Worm (Caenorhabditis elegans) whole organism, L2 larva: ENCODE measurements around the gene ndx-6.

Experiments used
- C34F6.9 ChIP-seq: fragments of 150-350 bp; optimal IDR thresholded peaks from 2 replicates; lab custom pipeline; 2014; ENCODE audit warnings: missing biosample characterization, missing genetic modification characterization
- F13H6.1 ChIP-seq: sonication (generic microtip); optimal IDR thresholded peaks from 2 replicates; lab custom pipeline; 2016; ENCODE audit warnings: missing genetic modification characterization, missing compliant biosample characterization
- R02D3.7 ChIP-seq: fragments of 150-350 bp; optimal IDR thresholded peaks from 2 replicates; lab custom pipeline; 2014; ENCODE audit warnings: missing biosample characterization, missing genetic modification characterization
- Y55F3AM.14 ChIP-seq: fragments of 200-800 bp; sonication (Bioruptor generic); optimal IDR thresholded peaks from 2 replicates; lab custom pipeline; 2018; ENCODE audit warnings: mild to moderate bottlenecking, missing genetic modification characterization, missing compliant biosample characterization
- ZK546.5 ChIP-seq: sonication (generic microtip); optimal IDR thresholded peaks from 2 replicates; lab custom pipeline; 2017; ENCODE audit warnings: missing biosample characterization, missing genetic modification characterization
- alr-1 ChIP-seq: fragments of 150-350 bp; optimal IDR thresholded peaks from 2 replicates; lab custom pipeline; 2014; ENCODE audit warnings: missing biosample characterization, missing genetic modification characterization
- aly-2 ChIP-seq: fragments of 150-350 bp; optimal IDR thresholded peaks from 2 replicates; lab custom pipeline; 2014; ENCODE audit warnings: missing biosample characterization, missing genetic modification characterization
- ama-1 ChIP-seq: fragments of 150-350 bp; optimal IDR thresholded peaks from 2 replicates; lab custom pipeline; 2018; ENCODE audit warnings: inconsistent platforms
- blmp-1 ChIP-seq: sonication (generic microtip); optimal IDR thresholded peaks from 2 replicates; lab custom pipeline; 2017; ENCODE audit warnings: missing genetic modification characterization, mild to moderate bottlenecking, missing compliant biosample characterization, antibody characterized with exemption, moderate library complexity; ENCODE audit not compliant: insufficient read depth
- ceh-16 ChIP-seq: fragments of 150-350 bp; optimal IDR thresholded peaks from 2 replicates; lab custom pipeline; 2014; ENCODE audit warnings: missing biosample characterization, missing genetic modification characterization
- ceh-82 ChIP-seq: fragments of 150-350 bp; optimal IDR thresholded peaks from 2 replicates; lab custom pipeline; 2014; ENCODE audit warnings: missing biosample characterization, missing genetic modification characterization
- crh-2 ChIP-seq: sonication (generic microtip); optimal IDR thresholded peaks from 2 replicates; lab custom pipeline; 2017; ENCODE audit warnings: missing biosample characterization, missing genetic modification characterization
- dmd-4 ChIP-seq: sonication (generic microtip); optimal IDR thresholded peaks from 2 replicates; lab custom pipeline; 2017; ENCODE audit warnings: missing biosample characterization, missing genetic modification characterization
- egl-27 ChIP-seq: sonication (generic microtip); optimal IDR thresholded peaks from 3 replicates; lab custom pipeline; 2017; ENCODE audit warnings: missing biosample characterization, missing genetic modification reagents, missing genetic modification characterization
- elt-1 ChIP-seq: fragments of 150-350 bp; optimal IDR thresholded peaks from 2 replicates; lab custom pipeline; 2014; ENCODE audit warnings: missing biosample characterization, missing genetic modification characterization
- elt-3 ChIP-seq: sonication (generic microtip); optimal IDR thresholded peaks from 2 replicates; lab custom pipeline; 2017; ENCODE audit warnings: missing biosample characterization, missing genetic modification characterization
- fos-1 ChIP-seq: fragments of 150-350 bp; optimal IDR thresholded peaks from 2 replicates; lab custom pipeline; 2014; ENCODE audit warnings: missing biosample characterization, missing genetic modification characterization
- gmeb-1 ChIP-seq: fragments of 150-350 bp; optimal IDR thresholded peaks from 2 replicates; lab custom pipeline; 2014; ENCODE audit warnings: missing biosample characterization, missing genetic modification characterization
- lin-11 ChIP-seq: fragments of 150-350 bp; sonication (generic microtip); optimal IDR thresholded peaks from 2 replicates; lab custom pipeline; 2014; ENCODE audit warnings: missing biosample characterization, missing genetic modification characterization, inconsistent platforms, mixed read lengths
- lin-13 ChIP-seq: fragments of 150-350 bp; optimal IDR thresholded peaks from 2 replicates; lab custom pipeline; 2014; ENCODE audit warnings: missing biosample characterization, missing genetic modification reagents, missing genetic modification characterization
- lin-39 ChIP-seq: fragments of 150-350 bp; optimal IDR thresholded peaks from 2 replicates; lab custom pipeline; 2014; ENCODE audit warnings: missing biosample characterization, missing genetic modification reagents, missing genetic modification characterization
- lsy-2 ChIP-seq, 2 experiments: fragments of 150-350 bp in 1 of 2; sonication (generic microtip) in 1 of 2; optimal IDR thresholded peaks; 2 replicates each; lab custom pipeline; 2014 to 2017; ENCODE audit warnings: missing biosample characterization in 2 of 2, missing genetic modification characterization in 2 of 2
- mab-5 ChIP-seq: fragments of 150-350 bp; optimal IDR thresholded peaks from 2 replicates; lab custom pipeline; 2014; ENCODE audit warnings: missing biosample characterization, missing genetic modification characterization
- mbf-1 ChIP-seq: sonication (generic microtip); optimal IDR thresholded peaks from 2 replicates; lab custom pipeline; 2017; ENCODE audit warnings: missing biosample characterization, missing genetic modification characterization
- mdl-1 ChIP-seq, 2 experiments: fragments of 150-350 bp in 1 of 2; sonication (generic microtip) in 1 of 2; optimal IDR thresholded peaks; 2 replicates each; lab custom pipeline; 2017; ENCODE audit warnings: missing biosample characterization in 2 of 2, missing genetic modification characterization in 2 of 2
- nhr-10 ChIP-seq: sonication (generic microtip); optimal IDR thresholded peaks from 2 replicates; lab custom pipeline; 2017; ENCODE audit warnings: missing biosample characterization, missing genetic modification characterization
- nhr-11 ChIP-seq: fragments of 150-350 bp; optimal IDR thresholded peaks from 2 replicates; lab custom pipeline; 2014; ENCODE audit warnings: missing biosample characterization, missing genetic modification characterization
- nhr-12 ChIP-seq: fragments of 150-350 bp; optimal IDR thresholded peaks from 2 replicates; lab custom pipeline; 2014; ENCODE audit warnings: missing biosample characterization, missing genetic modification characterization
- nhr-129 ChIP-seq: fragments of 150-350 bp; optimal IDR thresholded peaks from 2 replicates; lab custom pipeline; 2014; ENCODE audit warnings: missing biosample characterization, missing genetic modification characterization
- nhr-21 ChIP-seq: fragments of 150-350 bp; optimal IDR thresholded peaks from 2 replicates; lab custom pipeline; 2014; ENCODE audit warnings: missing biosample characterization, missing genetic modification characterization
- nhr-23 ChIP-seq: fragments of 150-350 bp; optimal IDR thresholded peaks from 2 replicates; lab custom pipeline; 2014; ENCODE audit warnings: missing biosample characterization, missing genetic modification reagents, missing genetic modification characterization
- nhr-237 ChIP-seq: fragments of 150-350 bp; optimal IDR thresholded peaks from 2 replicates; lab custom pipeline; 2014; ENCODE audit warnings: missing biosample characterization, missing genetic modification characterization
- nhr-25 ChIP-seq: fragments of 150-350 bp; sonication (generic microtip); optimal IDR thresholded peaks from 3 replicates; lab custom pipeline; 2014; ENCODE audit warnings: missing biosample characterization, missing genetic modification characterization
- nhr-6 ChIP-seq: fragments of 150-350 bp; optimal IDR thresholded peaks from 2 replicates; lab custom pipeline; 2014; ENCODE audit warnings: missing biosample characterization, missing genetic modification characterization
- nhr-77 ChIP-seq: fragments of 150-350 bp; optimal IDR thresholded peaks from 2 replicates; lab custom pipeline; 2014; ENCODE audit warnings: missing biosample characterization, missing genetic modification characterization
- peb-1 ChIP-seq: fragments of 150-350 bp; optimal IDR thresholded peaks from 2 replicates; lab custom pipeline; 2014; ENCODE audit warnings: missing biosample characterization, missing genetic modification characterization
- sem-4 ChIP-seq: fragments of 150-350 bp; optimal IDR thresholded peaks from 2 replicates; lab custom pipeline; 2014; ENCODE audit warnings: missing biosample characterization, missing genetic modification reagents, missing genetic modification characterization
- skn-1 ChIP-seq: sonication (generic microtip); optimal IDR thresholded peaks from 2 replicates; lab custom pipeline; 2017; ENCODE audit warnings: missing biosample characterization, missing genetic modification characterization
- sma-3 ChIP-seq: sonication (generic microtip); optimal IDR thresholded peaks from 2 replicates; lab custom pipeline; 2016; ENCODE audit warnings: missing genetic modification reagents, missing genetic modification characterization, missing compliant biosample characterization
- sma-9 ChIP-seq, 2 experiments: fragments of 150-350 bp in 1 of 2; sonication (generic microtip) in 1 of 2; optimal IDR thresholded peaks; 2 replicates each; lab custom pipeline; 2014 to 2016; ENCODE audit warnings: missing genetic modification characterization in 2 of 2, mild to moderate bottlenecking in 1 of 2, missing biosample characterization in 1 of 2, missing compliant biosample characterization in 1 of 2, missing genetic modification reagents in 1 of 2, moderate library complexity in 1 of 2
- snpc-4 ChIP-seq: fragments of 150-350 bp; optimal IDR thresholded peaks from 2 replicates; lab custom pipeline; 2014; ENCODE audit warnings: missing biosample characterization, missing genetic modification characterization
- unc-39 ChIP-seq: fragments of 150-350 bp; optimal IDR thresholded peaks from 2 replicates; lab custom pipeline; 2014; ENCODE audit warnings: missing biosample characterization, missing genetic modification characterization
- unc-55 ChIP-seq: fragments of 150-350 bp; sonication (generic microtip); optimal IDR thresholded peaks from 3 replicates; lab custom pipeline; 2014; ENCODE audit warnings: missing biosample characterization, missing genetic modification reagents, missing genetic modification characterization
- unc-62 ChIP-seq: fragments of 150-350 bp; optimal IDR thresholded peaks from 2 replicates; lab custom pipeline; 2014; ENCODE audit warnings: missing biosample characterization, missing genetic modification reagents, missing genetic modification characterization
- zag-1 ChIP-seq: fragments of 150-350 bp; optimal IDR thresholded peaks from 2 replicates; lab custom pipeline; 2014; ENCODE audit warnings: missing biosample characterization, missing genetic modification characterization
- ztf-1 ChIP-seq: fragments of 200-800 bp; sonication (Bioruptor generic); conservative IDR thresholded peaks from 2 replicates; pipeline ENCODE4 v1.3.6; 2022; ENCODE audit warnings: missing genetic modification characterization, missing compliant biosample characterization
- ztf-11 ChIP-seq: sonication (generic microtip); optimal IDR thresholded peaks from 2 replicates; lab custom pipeline; 2017; ENCODE audit warnings: missing biosample characterization, missing genetic modification characterization
- ztf-4 ChIP-seq: fragments of 150-350 bp; optimal IDR thresholded peaks from 2 replicates; lab custom pipeline; 2014; ENCODE audit warnings: missing biosample characterization, missing genetic modification characterization

Gene ndx-6

ce11 chrII:5389831-5390323 is at the start of gene ndx-6:
Gene ndx-6, minus strand, starts transcription at chrII:5389881.
- TF ChIP-seq nhr-21 (tag; lab: Kevin White, UChicago) (peak; percentile 70), nhr-23 (tag; lab: Kevin White, UChicago) (no peak), nhr-12 (tag; lab: Kevin White, UChicago) (no peak), sem-4 (tag; lab: Kevin White, UChicago) (peak; percentile 60), lin-11 (tag; lab: Kevin White, UChicago) (peak; percentile 45), R02D3.7 (tag; lab: Kevin White, UChicago) (peak; percentile 40), dmd-4 (no peak), mbf-1 (tag; lab: Kevin White, UChicago) (no peak), elt-3 (tag; lab: Kevin White, UChicago) (no peak), lin-39 (tag; lab: Kevin White, UChicago) (no peak), mab-5 (tag; lab: Kevin White, UChicago) (peak; percentile 84), nhr-77 (tag; lab: Kevin White, UChicago) (peak; percentile 74), unc-62 (GFP tag; lab: Kevin White, UChicago) (no peak), fos-1 (tag; lab: Kevin White, UChicago) (peak; percentile 85), peb-1 (tag; lab: Kevin White, UChicago) (no peak), skn-1 (tag; lab: Kevin White, UChicago) (peak; percentile 37), ztf-11 (tag; lab: Kevin White, UChicago) (no peak), F13H6.1 (tag; lab: Kevin White, UChicago) (peak; percentile 81), elt-1 (tag; lab: Kevin White, UChicago) (no peak), C34F6.9 (tag; lab: Kevin White, UChicago) (peak; percentile 88), snpc-4 (tag; lab: Kevin White, UChicago) (peak; percentile 80), nhr-6 (tag; lab: Kevin White, UChicago) (peak; percentile 79), nhr-11 (tag; lab: Kevin White, UChicago) (no peak), ztf-4 (tag; lab: Kevin White, UChicago) (peak; percentile 73), ceh-16 (tag; lab: Kevin White, UChicago) (peak; percentile 68), ztf-1 (GFP tag; lab: Robert Waterston, UW) (no peak), egl-27 (tag; lab: Kevin White, UChicago) (peak; percentile 36), nhr-129 (peak; percentile 92), nhr-25 (tag; lab: Kevin White, UChicago) (peak; percentile 85), sma-9 (GFP tag; optimal IDR thresholded peaks at IDR 0.05; lab: Kevin White, UChicago) (peak; percentile 87), sma-9 (tag; optimal IDR thresholded peaks at IDR 0.05; lab: Kevin White, UChicago) (no peak), ceh-82 (tag; lab: Kevin White, UChicago) (no peak), ama-1 (lab: Kevin White, UChicago) (peak; percentile 62), gmeb-1 (tag; lab: Kevin White, UChicago) (peak; percentile 98), lin-13 (GFP tag; lab: Kevin White, UChicago) (peak; percentile 83), ZK546.5 (tag; lab: Kevin White, UChicago) (no peak), Y55F3AM.14 (GFP tag; lab: Kevin White, UChicago) (no peak), nhr-10 (no peak), nhr-237 (tag; lab: Kevin White, UChicago) (no peak), crh-2 (tag; lab: Kevin White, UChicago) (peak; percentile 90), mdl-1 (tag; optimal IDR thresholded peaks at IDR 0.05; lab: Kevin White, UChicago) (no peak), sma-3 (peak; percentile 88), lsy-2 (tag; optimal IDR thresholded peaks at IDR 0.05; lab: Kevin White, UChicago) (peak; percentile 79 to 93), unc-55 (GFP tag; lab: Kevin White, UChicago) (peak; percentile 95), unc-39 (tag; lab: Kevin White, UChicago) (no peak), alr-1 (no peak), zag-1 (tag; lab: Kevin White, UChicago) (peak; percentile 35), blmp-1 (tag; lab: Kevin White, UChicago) (peak; percentile 56), aly-2 (no peak)
- TF ChIP-seq, all 48 proteins: peak for 27
